Fruit fly (Drosophila melanogaster) whole organism, embryonic: ENCODE measurements around the gene net.

ENCODE experiments used
- Atf-2 ChIP-seq: fragments of 200-800 bp; sonication (Bioruptor generic); optimal IDR thresholded peaks from 2 replicates; lab custom pipeline; 2016; ENCODE audit warnings: missing biosample characterization, missing genetic modification characterization
- CG10267 ChIP-seq: fragments of 200-800 bp; sonication (Bioruptor generic); optimal IDR thresholded peaks from 2 replicates; lab custom pipeline; 2018; ENCODE audit warnings: missing biosample characterization, mild to moderate bottlenecking, missing genetic modification characterization, moderate library complexity
- CG10274 ChIP-seq: fragments of 200-800 bp; sonication (Bioruptor generic); optimal IDR thresholded peaks from 3 replicates; lab custom pipeline; 2017; ENCODE audit warnings: missing biosample characterization, mild to moderate bottlenecking, missing genetic modification characterization
- CG10565 ChIP-seq: fragments of 200-800 bp; sonication (Bioruptor generic); optimal IDR thresholded peaks from 3 replicates; lab custom pipeline; 2016; ENCODE audit warnings: missing biosample characterization, mild to moderate bottlenecking, missing genetic modification characterization
- CG11247 ChIP-seq: fragments of 200-800 bp; sonication (Bioruptor generic); IDR thresholded peaks from 2 replicates; pipeline ENCODE4 v1.3.6; 2022; ENCODE audit warnings: missing biosample characterization, missing genetic modification characterization
- CG14050 ChIP-seq: fragments of 200-800 bp; sonication (Bioruptor generic); IDR thresholded peaks from 3 replicates; pipeline ENCODE4 v1.3.6; 2022; ENCODE audit warnings: missing biosample characterization, missing genetic modification characterization
- CG1529 ChIP-seq: fragments of 200-800 bp; sonication (Bioruptor generic); optimal IDR thresholded peaks from 3 replicates; lab custom pipeline; 2018; ENCODE audit warnings: missing biosample characterization, missing genetic modification characterization
- CG17359 ChIP-seq: fragments of 200-800 bp; sonication (Bioruptor generic); optimal IDR thresholded peaks from 3 replicates; lab custom pipeline; 2018; ENCODE audit warnings: missing biosample characterization, mild to moderate bottlenecking, missing genetic modification characterization, moderate library complexity
- CG2889 ChIP-seq: fragments of 200-800 bp; sonication (Bioruptor generic); IDR thresholded peaks from 3 replicates; pipeline ENCODE4 v1.3.6; 2022; ENCODE audit warnings: missing biosample characterization, missing genetic modification characterization
- CG31388 ChIP-seq: fragments of 200-800 bp; sonication (Bioruptor generic); optimal IDR thresholded peaks from 2 replicates; lab custom pipeline; 2016; ENCODE audit warnings: missing biosample characterization, missing genetic modification characterization
- CG32767 ChIP-seq: fragments of 200-800 bp; sonication (Bioruptor generic); IDR thresholded peaks from 2 replicates; pipeline ENCODE4 v1.3.6; 2022; ENCODE audit warnings: missing biosample characterization, missing genetic modification characterization
- CG5953 ChIP-seq: fragments of 200-800 bp; sonication (Bioruptor generic); IDR thresholded peaks from 2 replicates; pipeline ENCODE4 v1.3.6; 2022; ENCODE audit warnings: missing biosample characterization, missing genetic modification characterization
- CG7556 ChIP-seq: fragments of 200-800 bp; sonication (Bioruptor generic); optimal IDR thresholded peaks from 2 replicates; lab custom pipeline; 2017; ENCODE audit warnings: missing biosample characterization, mild to moderate bottlenecking, missing genetic modification characterization
- CG8290 ChIP-seq, 3 experiments: fragments of 200-800 bp; sonication (Bioruptor generic); optimal IDR thresholded peaks; 2 replicates each; lab custom pipeline; 2016 to 2019; ENCODE audit warnings: missing biosample characterization in 3 of 3, missing genetic modification characterization in 3 of 3, mild to moderate bottlenecking in 2 of 3, moderate library complexity in 1 of 3
- D ChIP-seq, 2 experiments: fragments of 200-800 bp in 1 of 2; fragments of >200 bp in 1 of 2; sonication (Bioruptor generic) in 1 of 2; optimal IDR thresholded peaks; 2 replicates in 1 of 2; 3 replicates in 1 of 2; lab custom pipeline; 2017; ENCODE audit warnings: mild to moderate bottlenecking in 1 of 2, missing biosample characterization in 1 of 2, missing genetic modification characterization in 1 of 2, missing genetic modification reagents in 1 of 2
- Dbx ChIP-seq: fragments of 200-800 bp; sonication (Bioruptor generic); IDR thresholded peaks from 3 replicates; pipeline ENCODE4 v1.3.6; 2022; ENCODE audit warnings: missing biosample characterization, missing genetic modification characterization
- Fer2 ChIP-seq: fragments of 200-800 bp; sonication (Bioruptor generic); optimal IDR thresholded peaks from 2 replicates; lab custom pipeline; 2018; ENCODE audit warnings: missing biosample characterization, mild to moderate bottlenecking, missing genetic modification characterization, moderate library complexity
- Fer3 ChIP-seq: fragments of 200-800 bp; sonication (Bioruptor generic); optimal IDR thresholded peaks from 2 replicates; lab custom pipeline; 2018; ENCODE audit warnings: missing biosample characterization, mild to moderate bottlenecking, missing genetic modification characterization, moderate library complexity
- GATAe ChIP-seq: fragments of 200-800 bp; sonication (Bioruptor generic); conservative IDR thresholded peaks from 2 replicates; pipeline ENCODE4 v1.3.6; 2022; ENCODE audit warnings: missing biosample characterization, missing genetic modification characterization
- Hand ChIP-seq: fragments of 200-800 bp; sonication (Bioruptor generic); optimal IDR thresholded peaks from 2 replicates; lab custom pipeline; 2017; ENCODE audit warnings: mild to moderate bottlenecking, missing biosample characterization, missing genetic modification reagents, missing genetic modification characterization
- HmgD ChIP-seq: fragments of 200-800 bp; sonication (Bioruptor generic); optimal IDR thresholded peaks from 3 replicates; lab custom pipeline; 2016; ENCODE audit warnings: missing biosample characterization, missing genetic modification characterization
- Hr3 ChIP-seq: fragments of 200-800 bp; sonication (Bioruptor generic); optimal IDR thresholded peaks from 3 replicates; lab custom pipeline; 2016; ENCODE audit warnings: missing biosample characterization, missing genetic modification characterization
- Hr51 ChIP-seq, 2 experiments: fragments of 200-800 bp; sonication (Bioruptor generic); optimal IDR thresholded peaks; 2 replicates in 1 of 2; 3 replicates in 1 of 2; lab custom pipeline; 2016 to 2018; ENCODE audit warnings: missing biosample characterization in 2 of 2, missing genetic modification characterization in 2 of 2, mild to moderate bottlenecking in 1 of 2, moderate library complexity in 1 of 2
- Hsf ChIP-seq: fragments of 200-800 bp; sonication (Bioruptor generic); optimal IDR thresholded peaks from 3 replicates; lab custom pipeline; 2016; ENCODE audit warnings: missing biosample characterization, missing genetic modification characterization
- Lpt ChIP-seq: fragments of >200 bp; optimal IDR thresholded peaks from 2 replicates; lab custom pipeline; 2018; ENCODE audit warnings: missing biosample characterization, missing genetic modification characterization
- MTF-1 ChIP-seq: fragments of 200-800 bp; sonication (Bioruptor generic); optimal IDR thresholded peaks from 2 replicates; lab custom pipeline; 2018; ENCODE audit warnings: missing biosample characterization, mild to moderate bottlenecking, missing genetic modification characterization, borderline replicate concordance
- Mad ChIP-seq: fragments of 200-800 bp; sonication (Bioruptor generic); optimal IDR thresholded peaks from 2 replicates; lab custom pipeline; 2016; ENCODE audit warnings: missing biosample characterization, missing genetic modification characterization
- Mes4 ChIP-seq: fragments of 200-800 bp; sonication (Bioruptor generic); optimal IDR thresholded peaks from 2 replicates; lab custom pipeline; 2016; ENCODE audit warnings: missing biosample characterization, missing genetic modification characterization
- Ptx1 ChIP-seq: fragments of 200-800 bp; sonication (Bioruptor generic); IDR thresholded peaks from 2 replicates; pipeline ENCODE4 v1.3.6; 2022; ENCODE audit warnings: missing biosample characterization, missing genetic modification characterization
- Rfx ChIP-seq: fragments of 200-800 bp; sonication (Bioruptor generic); IDR thresholded peaks from 2 replicates; pipeline ENCODE4 v1.3.6; 2022; ENCODE audit warnings: missing biosample characterization, missing genetic modification characterization
- Vsx1 ChIP-seq: fragments of 200-800 bp; sonication (Bioruptor generic); optimal IDR thresholded peaks from 2 replicates; lab custom pipeline; 2017; ENCODE audit warnings: missing biosample characterization, mild to moderate bottlenecking, missing genetic modification characterization, missing genetic modification reagents
- cas ChIP-seq: fragments of 200-800 bp; sonication (Bioruptor generic); IDR thresholded peaks from 2 replicates; pipeline ENCODE4 v1.3.6; 2022; ENCODE audit warnings: missing biosample characterization, missing genetic modification characterization
- chn ChIP-seq: fragments of 200-800 bp; sonication (Bioruptor generic); optimal IDR thresholded peaks from 2 replicates; lab custom pipeline; 2016; ENCODE audit warnings: missing biosample characterization, missing genetic modification characterization
- crol ChIP-seq: fragments of 200-800 bp; sonication (Bioruptor generic); IDR thresholded peaks from 2 replicates; pipeline ENCODE4 v1.3.6; 2022; ENCODE audit warnings: missing biosample characterization, missing genetic modification characterization
- dati ChIP-seq: fragments of 200-800 bp; sonication (Bioruptor generic); IDR thresholded peaks from 2 replicates; pipeline ENCODE4 v1.3.6; 2022; ENCODE audit warnings: missing biosample characterization, missing genetic modification characterization
- dimm ChIP-seq: fragments of 200-800 bp; sonication (Bioruptor generic); IDR thresholded peaks from 2 replicates; pipeline ENCODE4 v1.3.6; 2022; ENCODE audit warnings: missing biosample characterization, missing genetic modification characterization
- ems ChIP-seq: fragments of 200-800 bp; sonication (Bioruptor generic); optimal IDR thresholded peaks from 3 replicates; lab custom pipeline; 2016; ENCODE audit warnings: missing biosample characterization, missing genetic modification characterization
- fu2 ChIP-seq: fragments of 200-800 bp; sonication (Bioruptor generic); optimal IDR thresholded peaks from 2 replicates; lab custom pipeline; 2016; ENCODE audit warnings: missing biosample characterization, missing genetic modification characterization
- gfzf ChIP-seq: fragments of 200-800 bp; sonication (Bioruptor generic); optimal IDR thresholded peaks from 2 replicates; lab custom pipeline; 2016; ENCODE audit warnings: missing biosample characterization, mild to moderate bottlenecking, missing genetic modification characterization, moderate library complexity
- h ChIP-seq: fragments of >200 bp; optimal IDR thresholded peaks from 2 replicates; lab custom pipeline; 2017
- maf-S ChIP-seq: fragments of 200-800 bp; sonication (Bioruptor generic); optimal IDR thresholded peaks from 2 replicates; lab custom pipeline; 2016; ENCODE audit warnings: missing biosample characterization, missing genetic modification characterization
- nmo ChIP-seq: fragments of 200-800 bp; sonication (Bioruptor generic); optimal IDR thresholded peaks from 2 replicates; lab custom pipeline; 2018; ENCODE audit warnings: missing biosample characterization, mild to moderate bottlenecking, missing genetic modification characterization, moderate library complexity
- nom ChIP-seq: fragments of 200-800 bp; sonication (Bioruptor generic); optimal IDR thresholded peaks from 2 replicates; lab custom pipeline; 2017; ENCODE audit warnings: missing biosample characterization, missing genetic modification characterization, mild to moderate bottlenecking, moderate library complexity, missing genetic modification reagents
- phol ChIP-seq: fragments of 200-800 bp; sonication (Bioruptor generic); optimal IDR thresholded peaks from 3 replicates; lab custom pipeline; 2018; ENCODE audit warnings: missing biosample characterization, mild to moderate bottlenecking, missing genetic modification characterization, moderate library complexity
- pnt ChIP-seq: fragments of 200-800 bp; sonication (Bioruptor generic); optimal IDR thresholded peaks from 3 replicates; lab custom pipeline; 2016; ENCODE audit warnings: missing biosample characterization, missing genetic modification characterization
- pros ChIP-seq: fragments of 200-800 bp; sonication (Bioruptor generic); optimal IDR thresholded peaks from 3 replicates; lab custom pipeline; 2019; ENCODE audit warnings: missing biosample characterization, mild to moderate bottlenecking, missing genetic modification characterization, moderate library complexity
- sc ChIP-seq, 3 experiments: fragments of >200 bp in 2 of 3; fragments of 200-800 bp in 1 of 3; sonication (Bioruptor generic) in 1 of 3; optimal IDR thresholded peaks; 2 replicates in 2 of 3; 3 replicates in 1 of 3; lab custom pipeline; 2017; ENCODE audit warnings: mild to moderate bottlenecking in 1 of 3, missing biosample characterization in 1 of 3, missing genetic modification characterization in 1 of 3, missing genetic modification reagents in 1 of 3
- sima ChIP-seq: fragments of 200-800 bp; sonication (Bioruptor generic); optimal IDR thresholded peaks from 2 replicates; lab custom pipeline; 2016; ENCODE audit warnings: missing biosample characterization, missing genetic modification characterization
- stc ChIP-seq: fragments of 200-800 bp; sonication (Bioruptor generic); IDR thresholded peaks from 2 replicates; pipeline ENCODE4 v1.3.6; 2022; ENCODE audit warnings: missing biosample characterization, missing genetic modification characterization
- unpg ChIP-seq: fragments of 200-800 bp; sonication (Bioruptor generic); optimal IDR thresholded peaks from 3 replicates; lab custom pipeline; 2018; ENCODE audit warnings: missing biosample characterization, mild to moderate bottlenecking, missing genetic modification characterization, moderate library complexity

net gene

DNA sequence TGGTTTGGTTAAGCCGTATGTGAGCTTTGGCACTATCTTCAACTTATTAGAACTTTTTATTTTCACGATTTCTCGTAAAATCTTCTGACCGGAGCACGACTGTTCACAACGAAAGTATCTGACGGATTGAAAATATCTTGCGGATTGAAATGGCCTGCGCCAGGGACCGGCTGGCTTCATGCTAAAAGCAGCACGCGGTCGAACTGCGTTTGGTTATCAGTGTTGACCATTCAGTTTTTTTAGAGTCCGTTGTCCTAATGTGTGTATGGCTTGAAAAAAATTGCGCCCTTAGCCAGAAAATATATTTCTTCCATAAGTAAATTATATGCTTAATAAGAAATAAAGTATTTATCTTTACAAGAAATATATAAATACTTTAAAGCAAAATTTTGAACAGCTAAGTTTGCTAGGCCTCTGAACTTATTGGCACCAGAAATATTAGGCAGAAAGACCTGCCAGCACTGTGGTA is at the start of gene net (continued):
- no peak for TF ChIP-seq fu2 (GFP tag; lab: Kevin White, UChicago)
- peak; percentile 62 for TF ChIP-seq CG10267 (tag; lab: Kevin White, UChicago)
- TF ChIP-seq Hsf (GFP tag; lab: Kevin White, UChicago): peak; percentile 9
- no peak for TF ChIP-seq D (optimal IDR thresholded peaks at IDR 0.05; lab: Kevin White, UChicago)
- peak; percentile 11 for TF ChIP-seq D (GFP tag; optimal IDR thresholded peaks at IDR 0.05; lab: Kevin White, UChicago)
- no peak for TF ChIP-seq dati (GFP tag; lab: Robert Waterston, UW)
- no peak for TF ChIP-seq maf-S (GFP tag; lab: Kevin White, UChicago)
- TF ChIP-seq CG1529 (GFP tag; lab: Kevin White, UChicago): peak; percentile 39
- TF ChIP-seq gfzf (GFP tag; lab: Kevin White, UChicago): no peak
- TF ChIP-seq Fer3 (tag; lab: Kevin White, UChicago): peak; percentile 78
- TF ChIP-seq Atf-2 (GFP tag; lab: Kevin White, UChicago): no peak
- TF ChIP-seq CG7556: peak; percentile 76
- no peak for TF ChIP-seq crol (GFP tag; lab: Robert Waterston, UW)
- peak; percentile 74 for TF ChIP-seq Fer2
- TF ChIP-seq CG10565: no peak
- no peak for TF ChIP-seq CG32767 (GFP tag; lab: Robert Waterston, UW)
- peak in 1 of 2 experiments; percentile 72 for TF ChIP-seq Hr51 (GFP tag; optimal IDR thresholded peaks at IDR 0.05; lab: Kevin White, UChicago)
- no peak for TF ChIP-seq dimm (GFP tag; lab: Robert Waterston, UW)
- no peak for TF ChIP-seq chn (GFP tag; lab: Kevin White, UChicago)
- peak; percentile 74; the same call in 1 of the 2 replicates for TF ChIP-seq Rfx (GFP tag; lab: Robert Waterston, UW)
- peak; percentile 26; the same call in 1 of the 2 replicates for TF ChIP-seq Ptx1 (GFP tag; lab: Robert Waterston, UW)
- TF ChIP-seq cas (GFP tag; lab: Robert Waterston, UW): no peak
- peak; percentile 45 for TF ChIP-seq CG8290 (GFP tag; optimal IDR thresholded peaks at IDR 0.05; lab: Kevin White, UChicago)
- peak in 1 of 2 experiments; percentile 48 for TF ChIP-seq CG8290 (tag; optimal IDR thresholded peaks at IDR 0.05; lab: Kevin White, UChicago)
- no peak for TF ChIP-seq sima (GFP tag; lab: Kevin White, UChicago)
- peak; percentile 63 for TF ChIP-seq unpg
- TF ChIP-seq Vsx1 (GFP tag; lab: Kevin White, UChicago): peak; percentile 46
- TF ChIP-seq ems: no peak
- peak; percentile 65 for TF ChIP-seq phol (tag; lab: Kevin White, UChicago)
- no peak for TF ChIP-seq stc (GFP tag; lab: Robert Waterston, UW)
- peak; percentile 38 for TF ChIP-seq CG10274 (GFP tag; lab: Kevin White, UChicago)
- TF ChIP-seq nom (GFP tag; lab: Kevin White, UChicago): peak; percentile 62
- peak; percentile 43 for TF ChIP-seq Hand (GFP tag; lab: Kevin White, UChicago)
- no peak for TF ChIP-seq MTF-1 (GFP tag; lab: Kevin White, UChicago)
- no peak for TF ChIP-seq HmgD (GFP tag; lab: Kevin White, UChicago)
- no peak for TF ChIP-seq CG11247 (GFP tag; lab: Robert Waterston, UW)
- TF ChIP-seq CG5953: no peak
- TF ChIP-seq CG31388 (GFP tag; lab: Kevin White, UChicago): no peak
- peak; percentile 55 for TF ChIP-seq CG17359
- TF ChIP-seq Lpt: no peak
- TF ChIP-seq CG14050 (GFP tag; lab: Robert Waterston, UW): peak; percentile 39; the same call in 1 of the 3 replicates
- no peak for TF ChIP-seq pnt (GFP tag; lab: Kevin White, UChicago)
- TF ChIP-seq nmo (GFP tag; lab: Kevin White, UChicago): peak; percentile 64
- TF ChIP-seq CG2889 (GFP tag; lab: Robert Waterston, UW): no peak
- TF ChIP-seq Mad (GFP tag; lab: Kevin White, UChicago): no peak
- TF ChIP-seq Hr3 (GFP tag; lab: Kevin White, UChicago): peak; percentile 47
- no peak for TF ChIP-seq Mes4
- TF ChIP-seq sc (optimal IDR thresholded peaks at IDR 0.05; lab: Kevin White, UChicago): no peak
- peak; percentile 11 for TF ChIP-seq sc (GFP tag; optimal IDR thresholded peaks at IDR 0.05; lab: Kevin White, UChicago)
- TF ChIP-seq GATAe (GFP tag; lab: Robert Waterston, UW): no peak
- no peak for TF ChIP-seq pros (GFP tag; lab: Kevin White, UChicago)
- no peak for TF ChIP-seq h (lab: Kevin White, UChicago)
- peak; percentile 58 for TF ChIP-seq Dbx (GFP tag; lab: Robert Waterston, UW)
